Worm (Caenorhabditis elegans) whole organism, early embryonic: ENCODE results near the gene F58B4.5.

ENCODE experiments used
- ama-1 ChIP-seq: fragments of 150-350 bp; optimal IDR thresholded peaks from 2 replicates; lab custom pipeline; 2014
- ceh-13 ChIP-seq: fragments of 200-800 bp; sonication (Bioruptor generic); optimal IDR thresholded peaks from 2 replicates; lab custom pipeline; 2018; ENCODE audit warnings: mild to moderate bottlenecking, missing genetic modification characterization, missing compliant biosample characterization
- flt-1 ChIP-seq: fragments of 200-800 bp; sonication (Bioruptor generic); IDR thresholded peaks from 2 replicates; pipeline ENCODE4 v1.3.6; 2022; ENCODE audit warnings: missing genetic modification characterization, missing compliant biosample characterization
- hmbx-1 ChIP-seq: sonication (generic microtip); optimal IDR thresholded peaks from 2 replicates; lab custom pipeline; 2016; ENCODE audit warnings: mild to moderate bottlenecking, missing genetic modification characterization, missing compliant biosample characterization

- TF ChIP-seq hmbx-1 (tag; lab: Kevin White, UChicago) (no peak), ama-1 (lab: Kevin White, UChicago) (no peak), flt-1 (GFP tag; lab: Robert Waterston, UW) (no peak), ceh-13 (GFP tag; lab: Kevin White, UChicago) (no peak)
These were observed 42.7 kb upstream of the F58B4.5 start for ce11 chrV:10889774-10890173.
